Fruit fly (Drosophila melanogaster) whole organism, embryonic: ENCODE measurements around the gene CG6602.
A peak's percentile ranks its signal among the peaks of the same experiment; 100 is the strongest.

Source experiments
- ATbp ChIP-seq: fragments of 200-800 bp; sonication (Bioruptor generic); optimal IDR thresholded peaks from 2 replicates; lab custom pipeline; 2017; ENCODE audit warnings: missing biosample characterization, mild to moderate bottlenecking, missing genetic modification characterization, missing genetic modification reagents
- CG11560 ChIP-seq: fragments of 200-800 bp; sonication (Bioruptor generic); IDR thresholded peaks from 3 replicates; pipeline ENCODE4 v1.3.6; 2022; ENCODE audit warnings: missing biosample characterization, missing genetic modification characterization
- CG12155 ChIP-seq: fragments of 200-800 bp; sonication (Bioruptor generic); optimal IDR thresholded peaks from 3 replicates; lab custom pipeline; 2016; ENCODE audit warnings: missing biosample characterization, missing genetic modification characterization
- CG12391 ChIP-seq: fragments of 200-800 bp; sonication (Bioruptor generic); optimal IDR thresholded peaks from 3 replicates; lab custom pipeline; 2018; ENCODE audit warnings: missing biosample characterization, mild to moderate bottlenecking, missing genetic modification characterization, moderate library complexity
- CG12744 ChIP-seq: fragments of 200-800 bp; sonication (Bioruptor generic); optimal IDR thresholded peaks from 2 replicates; lab custom pipeline; 2016; ENCODE audit warnings: missing biosample characterization, missing genetic modification characterization
- CG13296 ChIP-seq: fragments of 200-800 bp; sonication (Bioruptor generic); optimal IDR thresholded peaks from 3 replicates; lab custom pipeline; 2018; ENCODE audit warnings: missing biosample characterization, mild to moderate bottlenecking, missing genetic modification characterization
- CG16779 ChIP-seq: fragments of 200-800 bp; sonication (Bioruptor generic); IDR thresholded peaks from 2 replicates; pipeline ENCODE4 v1.3.6; 2022; ENCODE audit warnings: missing biosample characterization, missing genetic modification characterization
- CG17612 ChIP-seq: fragments of 200-800 bp; sonication (Bioruptor generic); IDR thresholded peaks from 2 replicates; pipeline ENCODE4 v1.3.6; 2022; ENCODE audit warnings: missing biosample characterization, missing genetic modification characterization
- CG2712 ChIP-seq: fragments of 200-800 bp; optimal IDR thresholded peaks from 3 replicates; lab custom pipeline; 2019; ENCODE audit warnings: missing biosample characterization, mild to moderate bottlenecking, missing genetic modification characterization, moderate library complexity
- CG4282 ChIP-seq: fragments of 200-800 bp; sonication (Bioruptor generic); optimal IDR thresholded peaks from 2 replicates; lab custom pipeline; 2016; ENCODE audit warnings: missing biosample characterization, missing genetic modification characterization
- CG5180 ChIP-seq: fragments of 200-800 bp; sonication (Bioruptor generic); optimal IDR thresholded peaks from 3 replicates; lab custom pipeline; 2017; ENCODE audit warnings: missing biosample characterization, missing genetic modification characterization, mild to moderate bottlenecking, moderate library complexity, missing genetic modification reagents
- CG5245 ChIP-seq: fragments of 200-800 bp; sonication (Bioruptor generic); optimal IDR thresholded peaks from 3 replicates; lab custom pipeline; 2016; ENCODE audit warnings: missing biosample characterization, missing genetic modification characterization
- CG7556 ChIP-seq: fragments of 200-800 bp; sonication (Bioruptor generic); optimal IDR thresholded peaks from 2 replicates; lab custom pipeline; 2017; ENCODE audit warnings: missing biosample characterization, mild to moderate bottlenecking, missing genetic modification characterization
- CG9609 ChIP-seq: fragments of 200-800 bp; sonication (Bioruptor generic); optimal IDR thresholded peaks from 3 replicates; lab custom pipeline; 2016; ENCODE audit warnings: missing biosample characterization, missing genetic modification characterization
- CG9932 ChIP-seq: fragments of 200-800 bp; sonication (Bioruptor generic); IDR thresholded peaks from 2 replicates; pipeline ENCODE4 v1.3.6; 2022; ENCODE audit warnings: missing biosample characterization, missing genetic modification characterization
- D ChIP-seq, 2 experiments: fragments of 200-800 bp in 1 of 2; fragments of >200 bp in 1 of 2; sonication (Bioruptor generic) in 1 of 2; optimal IDR thresholded peaks; 2 replicates in 1 of 2; 3 replicates in 1 of 2; lab custom pipeline; 2017; ENCODE audit warnings: mild to moderate bottlenecking in 1 of 2, missing biosample characterization in 1 of 2, missing genetic modification characterization in 1 of 2, missing genetic modification reagents in 1 of 2
- D19B ChIP-seq: fragments of 200-800 bp; sonication (Bioruptor generic); optimal IDR thresholded peaks from 2 replicates; lab custom pipeline; 2017; ENCODE audit warnings: missing biosample characterization, mild to moderate bottlenecking, missing genetic modification characterization
- Dad ChIP-seq: fragments of 200-800 bp; sonication (Bioruptor generic); optimal IDR thresholded peaks from 3 replicates; lab custom pipeline; 2016; ENCODE audit warnings: missing biosample characterization, missing genetic modification characterization
- Fer2 ChIP-seq: fragments of 200-800 bp; sonication (Bioruptor generic); optimal IDR thresholded peaks from 2 replicates; lab custom pipeline; 2018; ENCODE audit warnings: missing biosample characterization, mild to moderate bottlenecking, missing genetic modification characterization, moderate library complexity
- HHEX ChIP-seq: fragments of 200-800 bp; sonication (Bioruptor generic); optimal IDR thresholded peaks from 3 replicates; lab custom pipeline; 2017; ENCODE audit warnings: missing biosample characterization, mild to moderate bottlenecking, missing genetic modification characterization, missing genetic modification reagents
- Hmr ChIP-seq: fragments of 200-800 bp; sonication (Bioruptor generic); optimal IDR thresholded peaks from 3 replicates; lab custom pipeline; 2017; ENCODE audit warnings: mild to moderate bottlenecking, missing biosample characterization, missing genetic modification reagents, missing genetic modification characterization
- Hr78 ChIP-seq, 2 experiments: fragments of 200-800 bp in 1 of 2; fragments of >200 bp in 1 of 2; sonication (Bioruptor generic) in 1 of 2; optimal IDR thresholded peaks; 2 replicates each; lab custom pipeline; 2017 to 2019; ENCODE audit warnings: missing biosample characterization in 2 of 2, missing genetic modification characterization in 2 of 2, mild to moderate bottlenecking in 1 of 2, moderate library complexity in 1 of 2
- Med ChIP-seq: fragments of 200-800 bp; sonication (Bioruptor generic); peaks from one replicate; lab custom pipeline; 2016; ENCODE audit warnings: missing biosample characterization, missing genetic modification characterization, mild to moderate bottlenecking, inconsistent platforms, moderate library complexity
- Optix ChIP-seq: fragments of 200-800 bp; sonication (Bioruptor generic); IDR thresholded peaks from 3 replicates; pipeline ENCODE4 v1.3.6; 2022; ENCODE audit warnings: missing biosample characterization, missing genetic modification characterization
- Rfx ChIP-seq: fragments of 200-800 bp; sonication (Bioruptor generic); IDR thresholded peaks from 2 replicates; pipeline ENCODE4 v1.3.6; 2022; ENCODE audit warnings: missing biosample characterization, missing genetic modification characterization
- Side ChIP-seq: fragments of 200-800 bp; sonication (Bioruptor generic); optimal IDR thresholded peaks from 2 replicates; lab custom pipeline; 2016; ENCODE audit warnings: missing biosample characterization, missing genetic modification characterization
- Sin3A ChIP-seq: fragments of >200 bp; optimal IDR thresholded peaks from 2 replicates; lab custom pipeline; 2018
- YL-1 ChIP-seq: fragments of 200-800 bp; sonication (Bioruptor generic); optimal IDR thresholded peaks from 3 replicates; lab custom pipeline; 2017; ENCODE audit warnings: missing biosample characterization, mild to moderate bottlenecking, missing genetic modification characterization
- caup ChIP-seq: fragments of 200-800 bp; sonication (Bioruptor generic); optimal IDR thresholded peaks from 3 replicates; lab custom pipeline; 2017; ENCODE audit warnings: missing biosample characterization, mild to moderate bottlenecking, missing genetic modification characterization, moderate library complexity; ENCODE audit not compliant: severe bottlenecking
- chinmo ChIP-seq: fragments of 200-800 bp; sonication (Bioruptor generic); IDR thresholded peaks from 4 replicates; pipeline ENCODE4 v1.3.6; 2022; ENCODE audit warnings: missing biosample characterization, missing genetic modification characterization; ENCODE audit not compliant: partially characterized antibody
- crol ChIP-seq: fragments of 200-800 bp; sonication (Bioruptor generic); IDR thresholded peaks from 2 replicates; pipeline ENCODE4 v1.3.6; 2022; ENCODE audit warnings: missing biosample characterization, missing genetic modification characterization
- dpn ChIP-seq, 2 experiments: fragments of 200-800 bp; sonication (Bioruptor generic); optimal IDR thresholded peaks; 3 replicates each; lab custom pipeline; 2016; ENCODE audit warnings: missing biosample characterization in 2 of 2, missing genetic modification characterization in 2 of 2
- emc ChIP-seq: fragments of 200-800 bp; sonication (Bioruptor generic); optimal IDR thresholded peaks from 2 replicates; lab custom pipeline; 2016; ENCODE audit warnings: missing biosample characterization, missing genetic modification characterization
- ind ChIP-seq: fragments of 200-800 bp; sonication (Bioruptor generic); optimal IDR thresholded peaks from 3 replicates; lab custom pipeline; 2016; ENCODE audit warnings: missing biosample characterization, missing genetic modification characterization
- jigr1 ChIP-seq: fragments of 200-800 bp; sonication (Bioruptor generic); IDR thresholded peaks from 3 replicates; pipeline ENCODE4 v1.3.6; 2022; ENCODE audit warnings: missing biosample characterization, missing genetic modification characterization
- kay ChIP-seq: fragments of 200-800 bp; sonication (Bioruptor generic); optimal IDR thresholded peaks from 2 replicates; lab custom pipeline; 2016; ENCODE audit warnings: missing biosample characterization, missing genetic modification characterization
- mld ChIP-seq: fragments of 200-800 bp; sonication (Bioruptor generic); IDR thresholded peaks from 3 replicates; pipeline ENCODE4 v1.3.6; 2022; ENCODE audit warnings: missing biosample characterization, missing genetic modification characterization; ENCODE audit not compliant: partially characterized antibody
- odd ChIP-seq: fragments of 200-800 bp; sonication (Bioruptor generic); optimal IDR thresholded peaks from 2 replicates; lab custom pipeline; 2017; ENCODE audit warnings: missing biosample characterization, mild to moderate bottlenecking, missing genetic modification characterization
- pb ChIP-seq: fragments of 200-800 bp; sonication (Bioruptor generic); optimal IDR thresholded peaks from 3 replicates; lab custom pipeline; 2016; ENCODE audit warnings: missing biosample characterization, missing genetic modification characterization
- peb ChIP-seq: fragments of 200-800 bp; sonication (Bioruptor generic); IDR thresholded peaks from 2 replicates; pipeline ENCODE4 v1.3.6; 2022; ENCODE audit warnings: missing biosample characterization, missing genetic modification characterization
- sc ChIP-seq, 3 experiments: fragments of >200 bp in 2 of 3; fragments of 200-800 bp in 1 of 3; sonication (Bioruptor generic) in 1 of 3; optimal IDR thresholded peaks; 2 replicates in 2 of 3; 3 replicates in 1 of 3; lab custom pipeline; 2017; ENCODE audit warnings: mild to moderate bottlenecking in 1 of 3, missing biosample characterization in 1 of 3, missing genetic modification characterization in 1 of 3, missing genetic modification reagents in 1 of 3
- sisA ChIP-seq: fragments of 200-800 bp; sonication (Bioruptor generic); IDR thresholded peaks from 2 replicates; pipeline ENCODE4 v1.3.6; 2022; ENCODE audit warnings: missing biosample characterization, missing genetic modification characterization
- ssp ChIP-seq: fragments of 200-800 bp; sonication (Bioruptor generic); IDR thresholded peaks from 2 replicates; pipeline ENCODE4 v1.3.6; 2022; ENCODE audit warnings: missing biosample characterization, missing genetic modification characterization
- tin ChIP-seq: fragments of 200-800 bp; sonication (Bioruptor generic); optimal IDR thresholded peaks from 3 replicates; lab custom pipeline; 2016; ENCODE audit warnings: missing biosample characterization, missing genetic modification characterization
- trem ChIP-seq: fragments of 200-800 bp; optimal IDR thresholded peaks from 3 replicates; lab custom pipeline; 2019; ENCODE audit warnings: missing biosample characterization, mild to moderate bottlenecking, missing genetic modification characterization, moderate library complexity
- unc-4 ChIP-seq: fragments of 200-800 bp; sonication (Bioruptor generic); IDR thresholded peaks from 2 replicates; pipeline ENCODE4 v1.3.6; 2022; ENCODE audit warnings: missing biosample characterization, missing genetic modification characterization; ENCODE audit not compliant: partially characterized antibody
- usp ChIP-seq: fragments of >200 bp; optimal IDR thresholded peaks from 2 replicates; lab custom pipeline; 2017; ENCODE audit warnings: missing biosample characterization, missing genetic modification characterization
- vvl ChIP-seq: fragments of 200-800 bp; sonication (Bioruptor generic); IDR thresholded peaks from 2 replicates; pipeline ENCODE4 v1.3.6; 2022; ENCODE audit warnings: missing biosample characterization, missing genetic modification characterization

Gene CG6602

DNA sequence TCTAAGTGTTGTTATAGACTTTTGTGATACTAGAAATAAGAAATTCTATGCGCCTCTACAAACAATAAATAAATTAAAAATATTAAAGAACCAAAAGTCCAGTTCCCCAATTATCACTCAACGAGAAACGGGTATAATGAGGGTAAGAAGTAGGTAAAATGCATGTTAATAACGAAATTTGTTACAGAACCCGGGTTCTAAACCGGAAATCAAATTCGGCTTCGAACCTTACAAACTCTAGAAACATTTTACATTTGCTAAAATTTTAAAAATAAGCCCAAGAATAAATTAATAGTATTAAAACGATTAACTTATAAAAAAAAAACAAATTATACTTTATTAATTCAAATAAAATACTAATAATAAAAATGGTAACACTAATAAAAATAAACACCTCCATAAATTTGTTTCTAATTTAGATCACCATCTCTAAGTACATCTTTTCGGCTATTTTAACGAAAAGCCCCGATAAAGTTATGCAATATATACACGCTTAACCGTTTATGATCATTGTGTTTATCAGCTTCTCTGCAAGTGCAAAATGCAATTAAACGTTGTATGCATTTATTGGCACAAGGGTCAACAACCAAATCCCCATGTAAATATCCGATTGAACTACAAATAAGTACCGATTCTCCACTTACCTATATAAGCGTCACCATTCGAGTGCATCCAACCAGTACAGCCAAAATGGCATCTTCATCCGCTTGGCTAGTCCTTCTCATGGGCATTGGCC lies at the start of gene CG6602 (continued):
- TF ChIP-seq Fer2: peak; percentile 51
- TF ChIP-seq chinmo (GFP tag; lab: Robert Waterston, UW): no peak
- TF ChIP-seq caup (GFP tag; lab: Kevin White, UChicago): peak; percentile 89
- peak; percentile 63 for TF ChIP-seq ind (GFP tag; lab: Kevin White, UChicago)
- TF ChIP-seq jigr1: no peak; the same call in 2 of the 3 replicates
- TF ChIP-seq emc: peak; percentile 62
- peak; percentile 32 for TF ChIP-seq Dad (GFP tag; lab: Kevin White, UChicago)
- no peak for TF ChIP-seq Hr78 (GFP tag; optimal IDR thresholded peaks at IDR 0.05; lab: Kevin White, UChicago)
- TF ChIP-seq Sin3A (lab: Kevin White, UChicago): no peak
- TF ChIP-seq CG9609 (GFP tag; lab: Kevin White, UChicago): peak; percentile 48
- peak; percentile 7; the same call in 1 of the 2 replicates for TF ChIP-seq CG17612 (GFP tag; lab: Robert Waterston, UW)
- no peak; the same call in 2 of the 3 replicates for TF ChIP-seq CG11560 (tag; lab: Robert Waterston, UW)
- TF ChIP-seq D (optimal IDR thresholded peaks at IDR 0.05; lab: Kevin White, UChicago): no peak
- TF ChIP-seq D (GFP tag; optimal IDR thresholded peaks at IDR 0.05; lab: Kevin White, UChicago): peak; percentile 67
- peak; percentile 58 for TF ChIP-seq CG9932 (GFP tag; lab: Robert Waterston, UW)
- no peak for TF ChIP-seq crol
- TF ChIP-seq Hmr (GFP tag; lab: Kevin White, UChicago): peak; percentile 82
- no peak for TF ChIP-seq CG2712 (tag; lab: Kevin White, UChicago)
- TF ChIP-seq sc (optimal IDR thresholded peaks at IDR 0.05; lab: Kevin White, UChicago): no peak
- peak; percentile 55 for TF ChIP-seq sc (GFP tag; optimal IDR thresholded peaks at IDR 0.05; lab: Kevin White, UChicago)
- TF ChIP-seq sisA (GFP tag; lab: Robert Waterston, UW): peak; percentile 56; the same call in 1 of the 2 replicates
- peak; percentile 30 for TF ChIP-seq pb (GFP tag; lab: Kevin White, UChicago)
- TF ChIP-seq unc-4 (GFP tag; lab: Robert Waterston, UW): no peak
- no peak; the same call in 1 of the 2 replicates for TF ChIP-seq peb (GFP tag; lab: Robert Waterston, UW)
- peak; percentile 29 for TF ChIP-seq CG12155 (GFP tag; lab: Kevin White, UChicago)
- TF ChIP-seq YL-1 (GFP tag; lab: Kevin White, UChicago): peak; percentile 41
- peak; percentile 5 for TF ChIP-seq CG12744 (GFP tag; lab: Kevin White, UChicago)
- peak; percentile 92 for TF ChIP-seq vvl
- peak; percentile 66 for TF ChIP-seq ssp (GFP tag; lab: Robert Waterston, UW)
- TF ChIP-seq D19B (GFP tag; lab: Kevin White, UChicago): peak; percentile 69
- no peak for TF ChIP-seq kay (GFP tag; lab: Kevin White, UChicago)
- peak; percentile 69 for TF ChIP-seq ATbp (GFP tag; lab: Kevin White, UChicago)
- peak; percentile 43 for TF ChIP-seq CG5245 (GFP tag; lab: Kevin White, UChicago)
- peak; percentile 5; the same call in 1 of the 3 replicates for TF ChIP-seq Optix (GFP tag; lab: Robert Waterston, UW)
- no peak for TF ChIP-seq CG7556 (GFP tag; lab: Kevin White, UChicago)
- TF ChIP-seq HHEX (GFP tag; lab: Kevin White, UChicago): peak; percentile 85
- peak; percentile 45 for TF ChIP-seq Side (GFP tag; lab: Kevin White, UChicago)
- TF ChIP-seq trem (tag; lab: Kevin White, UChicago): peak; percentile 34
- TF ChIP-seq CG4282: no peak
- TF ChIP-seq usp: no peak
- TF ChIP-seq CG5180: peak; percentile 6
- TF ChIP-seq CG12391: peak; percentile 52
- TF ChIP-seq odd (GFP tag; lab: Kevin White, UChicago): peak; percentile 45
- peak; percentile 89 for TF ChIP-seq Rfx (GFP tag; lab: Robert Waterston, UW)
- TF ChIP-seq CG13296 (GFP tag; lab: Kevin White, UChicago): peak; percentile 81
- TF ChIP-seq dpn (GFP tag; optimal IDR thresholded peaks at IDR 0.05; lab: Kevin White, UChicago): peak; percentile 32 to 76
- no peak for TF ChIP-seq CG16779
- TF ChIP-seq tin: peak; percentile 58
- TF ChIP-seq mld (GFP tag; lab: Robert Waterston, UW): no peak
- TF ChIP-seq Med (GFP tag; lab: Kevin White, UChicago): peak; percentile 92
